Fruit fly (Drosophila melanogaster) whole organism, embryonic: ENCODE data around the gene CG3984.

Source experiments
- B-H1 ChIP-seq: fragments of 200-800 bp; sonication (Bioruptor generic); IDR thresholded peaks from 3 replicates; pipeline ENCODE4 v1.3.6; 2022; ENCODE audit warnings: missing biosample characterization, missing genetic modification characterization
- CG11504 ChIP-seq: fragments of 200-800 bp; sonication (Bioruptor generic); optimal IDR thresholded peaks from 3 replicates; lab custom pipeline; 2019; ENCODE audit warnings: missing biosample characterization, mild to moderate bottlenecking, missing genetic modification characterization, moderate library complexity
- CG13296 ChIP-seq: fragments of 200-800 bp; sonication (Bioruptor generic); optimal IDR thresholded peaks from 3 replicates; lab custom pipeline; 2018; ENCODE audit warnings: missing biosample characterization, mild to moderate bottlenecking, missing genetic modification characterization
- CG17568 ChIP-seq: fragments of 200-800 bp; sonication (Bioruptor generic); optimal IDR thresholded peaks from 2 replicates; lab custom pipeline; 2018; ENCODE audit warnings: missing biosample characterization, mild to moderate bottlenecking, missing genetic modification characterization, moderate library complexity
- CG17912 ChIP-seq: fragments of 200-800 bp; sonication (Bioruptor generic); optimal IDR thresholded peaks from 2 replicates; lab custom pipeline; 2018; ENCODE audit warnings: missing biosample characterization, mild to moderate bottlenecking, missing genetic modification characterization
- CG1792 ChIP-seq: fragments of 200-800 bp; sonication (Bioruptor generic); optimal IDR thresholded peaks from 2 replicates; lab custom pipeline; 2016; ENCODE audit warnings: missing biosample characterization, missing genetic modification characterization
- CG2120 ChIP-seq: fragments of 200-800 bp; sonication (Bioruptor generic); optimal IDR thresholded peaks from 3 replicates; lab custom pipeline; 2016; ENCODE audit warnings: missing biosample characterization, missing genetic modification characterization
- CG32532 ChIP-seq: fragments of 200-800 bp; sonication (Bioruptor generic); IDR thresholded peaks from 2 replicates; pipeline ENCODE4 v1.3.6; 2022; ENCODE audit warnings: missing biosample characterization, missing genetic modification characterization
- CG34422 ChIP-seq: fragments of 200-800 bp; sonication (Bioruptor generic); IDR thresholded peaks from 3 replicates; pipeline ENCODE4 v1.3.6; 2022; ENCODE audit warnings: missing biosample characterization, missing genetic modification characterization
- CG4424 ChIP-seq: fragments of 200-800 bp; sonication (Bioruptor generic); optimal IDR thresholded peaks from 3 replicates; lab custom pipeline; 2016; ENCODE audit warnings: missing biosample characterization, missing genetic modification characterization
- CG6854 ChIP-seq: fragments of 200-800 bp; sonication (Bioruptor generic); optimal IDR thresholded peaks from 3 replicates; lab custom pipeline; 2017; ENCODE audit warnings: missing biosample characterization, mild to moderate bottlenecking, missing genetic modification characterization
- CG7556 ChIP-seq: fragments of 200-800 bp; sonication (Bioruptor generic); optimal IDR thresholded peaks from 2 replicates; lab custom pipeline; 2017; ENCODE audit warnings: missing biosample characterization, mild to moderate bottlenecking, missing genetic modification characterization
- CG8359 ChIP-seq: fragments of 200-800 bp; sonication (Bioruptor generic); optimal IDR thresholded peaks from 2 replicates; lab custom pipeline; 2017; ENCODE audit warnings: missing biosample characterization, mild to moderate bottlenecking, missing genetic modification characterization, borderline replicate concordance
- CG9797 ChIP-seq: fragments of 200-800 bp; sonication (Bioruptor generic); optimal IDR thresholded peaks from 3 replicates; lab custom pipeline; 2018; ENCODE audit warnings: missing biosample characterization, mild to moderate bottlenecking, missing genetic modification characterization
- CG9817 ChIP-seq: fragments of 200-800 bp; sonication (Bioruptor generic); optimal IDR thresholded peaks from 2 replicates; lab custom pipeline; 2018; ENCODE audit warnings: missing biosample characterization, mild to moderate bottlenecking, missing genetic modification characterization, moderate library complexity
- CG9932 ChIP-seq: fragments of 200-800 bp; sonication (Bioruptor generic); IDR thresholded peaks from 2 replicates; pipeline ENCODE4 v1.3.6; 2022; ENCODE audit warnings: missing biosample characterization, missing genetic modification characterization
- CoRest ChIP-seq: fragments of 200-800 bp; sonication (Bioruptor generic); optimal IDR thresholded peaks from 3 replicates; lab custom pipeline; 2018; ENCODE audit warnings: missing biosample characterization, mild to moderate bottlenecking, missing genetic modification characterization, moderate library complexity
- Dp ChIP-seq: fragments of 200-800 bp; sonication (Bioruptor generic); optimal IDR thresholded peaks from 2 replicates; lab custom pipeline; 2018; ENCODE audit warnings: missing biosample characterization, mild to moderate bottlenecking, missing genetic modification characterization, moderate library complexity
- E2f1 ChIP-seq: fragments of 200-800 bp; sonication (Bioruptor generic); IDR thresholded peaks from 2 replicates; pipeline ENCODE4 v1.3.6; 2022; ENCODE audit warnings: missing biosample characterization, missing genetic modification characterization
- HLH3B ChIP-seq: fragments of 200-800 bp; sonication (Bioruptor generic); IDR thresholded peaks from 2 replicates; pipeline ENCODE4 v1.3.6; 2022; ENCODE audit warnings: missing biosample characterization, missing genetic modification characterization
- Lhr ChIP-seq: fragments of 200-800 bp; sonication (Bioruptor generic); optimal IDR thresholded peaks from 3 replicates; lab custom pipeline; 2017; ENCODE audit warnings: mild to moderate bottlenecking, missing biosample characterization, missing genetic modification reagents, missing genetic modification characterization
- Med ChIP-seq: fragments of 200-800 bp; sonication (Bioruptor generic); peaks from one replicate; lab custom pipeline; 2016; ENCODE audit warnings: missing biosample characterization, missing genetic modification characterization, mild to moderate bottlenecking, inconsistent platforms, moderate library complexity
- Meics ChIP-seq: fragments of 200-800 bp; sonication (Bioruptor generic); optimal IDR thresholded peaks from 2 replicates; lab custom pipeline; 2017; ENCODE audit warnings: missing biosample characterization, mild to moderate bottlenecking, missing genetic modification characterization
- Myb ChIP-seq: fragments of 200-800 bp; sonication (Bioruptor generic); optimal IDR thresholded peaks from 2 replicates; lab custom pipeline; 2016; ENCODE audit warnings: missing biosample characterization, missing genetic modification characterization
- Neu2 ChIP-seq: fragments of 200-800 bp; sonication (Bioruptor generic); optimal IDR thresholded peaks from 3 replicates; lab custom pipeline; 2016; ENCODE audit warnings: missing biosample characterization, missing genetic modification characterization, borderline replicate concordance
- Oli ChIP-seq: fragments of 200-800 bp; sonication (Bioruptor generic); optimal IDR thresholded peaks from 2 replicates; lab custom pipeline; 2018; ENCODE audit warnings: missing biosample characterization, mild to moderate bottlenecking, missing genetic modification characterization, moderate library complexity
- Ptx1 ChIP-seq: fragments of 200-800 bp; sonication (Bioruptor generic); IDR thresholded peaks from 2 replicates; pipeline ENCODE4 v1.3.6; 2022; ENCODE audit warnings: missing biosample characterization, missing genetic modification characterization
- Rfx ChIP-seq: fragments of 200-800 bp; sonication (Bioruptor generic); IDR thresholded peaks from 2 replicates; pipeline ENCODE4 v1.3.6; 2022; ENCODE audit warnings: missing biosample characterization, missing genetic modification characterization
- Xrp1 ChIP-seq: fragments of 200-800 bp; sonication (Bioruptor generic); IDR thresholded peaks from 2 replicates; pipeline ENCODE4 v1.3.6; 2022; ENCODE audit warnings: missing biosample characterization, missing genetic modification characterization
- ap ChIP-seq: fragments of 200-800 bp; sonication (Bioruptor generic); IDR thresholded peaks from 2 replicates; pipeline ENCODE4 v1.3.6; 2022; ENCODE audit warnings: missing biosample characterization, missing genetic modification characterization
- az2 ChIP-seq: fragments of 200-800 bp; sonication (Bioruptor generic); optimal IDR thresholded peaks from 3 replicates; lab custom pipeline; 2016; ENCODE audit warnings: missing biosample characterization, missing genetic modification characterization
- bbx ChIP-seq: fragments of 200-800 bp; sonication (Bioruptor generic); IDR thresholded peaks from 2 replicates; pipeline ENCODE4 v1.3.6; 2022; ENCODE audit warnings: missing biosample characterization, missing genetic modification characterization; ENCODE audit not compliant: partially characterized antibody
- cg ChIP-seq: fragments of 200-800 bp; sonication (Bioruptor generic); optimal IDR thresholded peaks from 3 replicates; lab custom pipeline; 2019; ENCODE audit warnings: missing biosample characterization, mild to moderate bottlenecking, missing genetic modification characterization, moderate library complexity
- crp ChIP-seq, 2 experiments: fragments of 200-800 bp; sonication (Bioruptor generic); optimal IDR thresholded peaks; 2 replicates in 1 of 2; 3 replicates in 1 of 2; lab custom pipeline; 2017; ENCODE audit warnings: missing biosample characterization in 2 of 2, missing genetic modification characterization in 2 of 2, mild to moderate bottlenecking in 1 of 2, moderate library complexity in 1 of 2
- danr ChIP-seq: fragments of 200-800 bp; sonication (Bioruptor generic); IDR thresholded peaks from 2 replicates; pipeline ENCODE4 v1.3.6; 2022; ENCODE audit warnings: missing biosample characterization, missing genetic modification characterization
- dmrt99B ChIP-seq: fragments of 200-800 bp; sonication (Bioruptor generic); optimal IDR thresholded peaks from 2 replicates; lab custom pipeline; 2018; ENCODE audit warnings: missing biosample characterization, mild to moderate bottlenecking, missing genetic modification characterization, moderate library complexity
- dysf ChIP-seq: fragments of 200-800 bp; sonication (Bioruptor generic); IDR thresholded peaks from 3 replicates; pipeline ENCODE4 v1.3.6; 2022; ENCODE audit warnings: missing biosample characterization, missing genetic modification characterization
- fd3F ChIP-seq: fragments of 200-800 bp; sonication (Bioruptor generic); optimal IDR thresholded peaks from 2 replicates; lab custom pipeline; 2018; ENCODE audit warnings: missing biosample characterization, mild to moderate bottlenecking, missing genetic modification characterization, moderate library complexity
- ind ChIP-seq: fragments of 200-800 bp; sonication (Bioruptor generic); optimal IDR thresholded peaks from 3 replicates; lab custom pipeline; 2016; ENCODE audit warnings: missing biosample characterization, missing genetic modification characterization
- ken ChIP-seq: fragments of 200-800 bp; sonication (Bioruptor generic); IDR thresholded peaks from 3 replicates; pipeline ENCODE4 v1.3.6; 2022; ENCODE audit warnings: missing biosample characterization, missing genetic modification characterization
- lab ChIP-seq: fragments of 200-800 bp; sonication (Bioruptor generic); optimal IDR thresholded peaks from 3 replicates; lab custom pipeline; 2017; ENCODE audit warnings: missing biosample characterization, missing genetic modification characterization, mild to moderate bottlenecking, moderate library complexity, missing genetic modification reagents
- onecut ChIP-seq: fragments of 200-800 bp; sonication (Bioruptor generic); IDR thresholded peaks from 2 replicates; pipeline ENCODE4 v1.3.6; 2022; ENCODE audit warnings: missing biosample characterization, missing genetic modification characterization
- pb ChIP-seq: fragments of 200-800 bp; sonication (Bioruptor generic); optimal IDR thresholded peaks from 3 replicates; lab custom pipeline; 2016; ENCODE audit warnings: missing biosample characterization, missing genetic modification characterization
- ro ChIP-seq: fragments of 200-800 bp; sonication (Bioruptor generic); IDR thresholded peaks from 2 replicates; pipeline ENCODE4 v1.3.6; 2022; ENCODE audit warnings: missing biosample characterization, missing genetic modification characterization
- sisA ChIP-seq: fragments of 200-800 bp; sonication (Bioruptor generic); IDR thresholded peaks from 2 replicates; pipeline ENCODE4 v1.3.6; 2022; ENCODE audit warnings: missing biosample characterization, missing genetic modification characterization
- slp2 ChIP-seq: fragments of 200-800 bp; sonication (Bioruptor generic); optimal IDR thresholded peaks from 2 replicates; lab custom pipeline; 2016; ENCODE audit warnings: missing biosample characterization, missing genetic modification characterization
- sna ChIP-seq: fragments of 200-800 bp; sonication (Bioruptor generic); IDR thresholded peaks from 2 replicates; pipeline ENCODE4 v1.3.6; 2022; ENCODE audit warnings: missing biosample characterization, missing genetic modification characterization; ENCODE audit not compliant: partially characterized antibody
- trem ChIP-seq: fragments of 200-800 bp; optimal IDR thresholded peaks from 3 replicates; lab custom pipeline; 2019; ENCODE audit warnings: missing biosample characterization, mild to moderate bottlenecking, missing genetic modification characterization, moderate library complexity
- tx ChIP-seq: fragments of 200-800 bp; sonication (Bioruptor generic); optimal IDR thresholded peaks from 2 replicates; lab custom pipeline; 2016; ENCODE audit warnings: missing biosample characterization, missing genetic modification characterization

The CG3984 gene

DNA sequence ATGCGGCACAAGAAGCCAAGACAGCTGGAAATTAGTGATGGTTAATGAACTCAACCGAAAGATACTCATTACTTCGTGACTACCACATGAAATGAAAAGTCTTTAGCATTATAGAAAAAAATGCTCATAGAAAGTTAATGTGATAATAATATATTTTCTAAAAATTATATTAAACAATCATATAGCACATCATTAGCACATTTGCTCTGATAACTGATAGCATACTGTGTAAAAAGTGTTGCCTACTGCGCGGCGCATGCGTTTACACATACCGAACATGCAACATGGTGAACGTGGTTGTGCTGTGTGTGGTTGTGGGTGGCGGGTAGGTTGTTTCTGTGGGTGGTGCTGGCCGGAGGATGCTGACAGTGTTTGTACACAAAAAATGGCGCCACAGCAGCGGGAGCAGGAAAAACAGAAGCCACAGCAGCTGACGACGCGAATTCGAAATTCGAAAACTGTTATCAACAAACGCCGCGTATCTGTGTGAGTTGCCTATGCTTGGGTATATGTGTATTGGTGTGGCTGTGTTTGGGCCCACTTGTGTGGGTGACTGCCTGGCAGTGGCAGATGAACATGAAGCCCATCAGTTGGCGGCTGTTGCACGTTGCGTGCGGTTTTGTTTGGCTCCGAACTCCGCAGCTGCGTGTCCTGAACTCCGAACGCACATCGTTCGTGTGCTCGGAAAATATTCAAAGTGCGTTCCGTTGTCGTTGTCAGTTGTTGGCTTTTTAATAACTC lies 13.0 kb downstream of the CG3984 start, which contains the start of gene Gyc88E (continued):
- no peak for TF ChIP-seq sna (GFP tag; lab: Robert Waterston, UW)
- no peak for TF ChIP-seq CG8359 (GFP tag; lab: Kevin White, UChicago)
- TF ChIP-seq HLH3B (GFP tag; lab: Robert Waterston, UW), result peak; percentile 38
- peak; percentile 30; the same call in 1 of the 2 replicates for TF ChIP-seq danr (GFP tag; lab: Robert Waterston, UW)
- no peak for TF ChIP-seq fd3F (GFP tag; lab: Kevin White, UChicago)
- peak; percentile 38; the same call in 1 of the 2 replicates for TF ChIP-seq ap
- TF ChIP-seq Myb, result no peak
- no peak for TF ChIP-seq slp2 (GFP tag; lab: Kevin White, UChicago)
- peak; percentile 45 for TF ChIP-seq Med
- TF ChIP-seq CG34422, result no peak
- TF ChIP-seq CG11504 (tag; lab: Kevin White, UChicago), result peak; percentile 39
- TF ChIP-seq tx (GFP tag; lab: Kevin White, UChicago), result no peak
- TF ChIP-seq pb (GFP tag; lab: Kevin White, UChicago), result no peak
- no peak for TF ChIP-seq az2 (GFP tag; lab: Kevin White, UChicago)
- no peak for TF ChIP-seq Dp
- TF ChIP-seq trem (tag; lab: Kevin White, UChicago), result no peak
- no peak for TF ChIP-seq bbx
- TF ChIP-seq ind (GFP tag; lab: Kevin White, UChicago), result peak; percentile 33
- no peak for TF ChIP-seq Neu2
- no peak for TF ChIP-seq ro (GFP tag; lab: Robert Waterston, UW)
- TF ChIP-seq Lhr (GFP tag; lab: Kevin White, UChicago), result no peak
- TF ChIP-seq onecut (GFP tag; lab: Robert Waterston, UW), result no peak
- peak; percentile 49 for TF ChIP-seq CG7556
- peak; percentile 77 for TF ChIP-seq Ptx1 (GFP tag; lab: Robert Waterston, UW)
- peak; percentile 65; the same call in 1 of the 2 replicates for TF ChIP-seq Xrp1 (GFP tag; lab: Robert Waterston, UW)
- peak; percentile 67 for TF ChIP-seq dysf (GFP tag; lab: Robert Waterston, UW)
- no peak for TF ChIP-seq CG4424 (GFP tag; lab: Kevin White, UChicago)
- TF ChIP-seq lab (GFP tag; lab: Kevin White, UChicago), result peak; percentile 47
- TF ChIP-seq crp (GFP tag; optimal IDR thresholded peaks at IDR 0.05; lab: Kevin White, UChicago), result no peak
- TF ChIP-seq dmrt99B, result peak; percentile 57
- TF ChIP-seq CG17568 (GFP tag; lab: Kevin White, UChicago), result no peak
- peak; percentile 41 for TF ChIP-seq Meics
- no peak for TF ChIP-seq CG1792 (GFP tag; lab: Kevin White, UChicago)
- TF ChIP-seq CG32532 (GFP tag; lab: Robert Waterston, UW), result peak; percentile 68
- TF ChIP-seq CG9932 (GFP tag; lab: Robert Waterston, UW), result peak; percentile 30; the same call in 1 of the 2 replicates
- TF ChIP-seq B-H1 (GFP tag; lab: Robert Waterston, UW), result peak; percentile 54; the same call in 2 of the 3 replicates
- no peak for TF ChIP-seq ken
- no peak for TF ChIP-seq CG17912 (GFP tag; lab: Kevin White, UChicago)
- TF ChIP-seq CoRest (tag; lab: Kevin White, UChicago), result no peak
- peak; percentile 55 for TF ChIP-seq CG13296 (GFP tag; lab: Kevin White, UChicago)
- peak; percentile 19 for TF ChIP-seq cg
- 0 out of 2 replicates have a peak, but pooled peaks have one; percentile 15 for TF ChIP-seq sisA (GFP tag; lab: Robert Waterston, UW)
- TF ChIP-seq CG2120 (GFP tag; lab: Kevin White, UChicago), result no peak
- TF ChIP-seq E2f1 (GFP tag; lab: Robert Waterston, UW), result peak; percentile 59
- peak; percentile 69 for TF ChIP-seq Rfx (GFP tag; lab: Robert Waterston, UW)
- no peak for TF ChIP-seq CG9817 (tag; lab: Kevin White, UChicago)
- TF ChIP-seq CG6854 (GFP tag; lab: Kevin White, UChicago), result no peak
- no peak for TF ChIP-seq CG9797 (GFP tag; lab: Kevin White, UChicago)
- TF ChIP-seq Oli (tag; lab: Kevin White, UChicago), result no peak
